Fruit fly (Drosophila melanogaster): ENCODE data around the gene Cftr.
A peak's percentile ranks its signal among the peaks of the same experiment; 100 is the strongest.

The Cftr gene

dm6 chr3R:24518150-24518580 lies 25.5 kb downstream of the Cftr start, which contains the start of gene Pp1alpha-96A (continued):
- TF ChIP-seq chif (GFP tag; optimal IDR thresholded peaks at IDR 0.05) (peak in 1 of 2 experiments; percentile 9), nau (GFP tag; optimal IDR thresholded peaks at IDR 0.05) (peak; percentile 15), fd3F (GFP tag; optimal IDR thresholded peaks at IDR 0.05) (no peak), trh (GFP tag; optimal IDR thresholded peaks at IDR 0.05) (no peak), CG3407 (GFP tag; optimal IDR thresholded peaks at IDR 0.05) (no peak), pnt (GFP tag; optimal IDR thresholded peaks at IDR 0.05) (no peak), B-H2 (GFP tag; optimal IDR thresholded peaks at IDR 0.05) (no peak), CG11398 (GFP tag; optimal IDR thresholded peaks at IDR 0.05) (peak; percentile 18), CG14860 (GFP tag; IDR thresholded peaks at IDR 0.05; ENCODE audit: partially characterized antibody) (peak; percentile 77), Camta (GFP tag; optimal IDR thresholded peaks at IDR 0.05) (peak; percentile 22), CG32767 (GFP tag; IDR thresholded peaks at IDR 0.05) (peak; percentile 62; the same call in 1 of the 2 replicates), CG4360 (GFP tag; IDR thresholded peaks at IDR 0.05) (no peak), Myb (GFP tag; optimal IDR thresholded peaks at IDR 0.05) (peak; percentile 53), YL-1 (GFP tag; optimal IDR thresholded peaks at IDR 0.05) (peak; percentile 85), H2.0 (GFP tag; IDR thresholded peaks at IDR 0.05) (no peak), Hr39 (optimal IDR thresholded peaks at IDR 0.05) (no peak), tin (GFP tag; optimal IDR thresholded peaks at IDR 0.05) (no peak), CG15601 (tag; optimal IDR thresholded peaks at IDR 0.05) (no peak), Gsc (GFP tag; IDR thresholded peaks at IDR 0.05) (no peak), maf-S (GFP tag; optimal IDR thresholded peaks at IDR 0.05) (no peak), CG30431 (GFP tag; optimal IDR thresholded peaks at IDR 0.05) (no peak), ttk (GFP tag; IDR thresholded peaks at IDR 0.05) (no peak), Hr51 (GFP tag; optimal IDR thresholded peaks at IDR 0.05) (no peak), sd (tag; optimal IDR thresholded peaks at IDR 0.05) (no peak), HLHmδ (GFP tag; optimal IDR thresholded peaks at IDR 0.05) (no peak), CG15514 (GFP tag; optimal IDR thresholded peaks at IDR 0.05) (peak; percentile 61), CG10543 (GFP tag; optimal IDR thresholded peaks at IDR 0.05) (no peak), nmo (GFP tag; optimal IDR thresholded peaks at IDR 0.05) (peak; percentile 44), Taf1 (GFP tag; IDR thresholded peaks at IDR 0.05) (no peak), Ets65A (GFP tag) (no peak), CG10321 (GFP tag; IDR thresholded peaks at IDR 0.05) (no peak), HLH54F (GFP tag; optimal IDR thresholded peaks at IDR 0.05) (no peak), bigmax (GFP tag; optimal IDR thresholded peaks at IDR 0.05) (peak; percentile 43), CG8478 (optimal IDR thresholded peaks at IDR 0.05) (no peak), HLH3B (GFP tag; IDR thresholded peaks at IDR 0.05) (no peak), Atf-2 (GFP tag; optimal IDR thresholded peaks at IDR 0.05) (no peak), CG12071 (GFP tag; optimal IDR thresholded peaks at IDR 0.05) (no peak), sna (GFP tag; IDR thresholded peaks at IDR 0.05; ENCODE audit: partially characterized antibody) (peak; percentile 80), Nf-YA (GFP tag; IDR thresholded peaks at IDR 0.05) (no peak), ash1 (GFP tag; optimal IDR thresholded peaks at IDR 0.05) (no peak), NFAT (GFP tag; IDR thresholded peaks at IDR 0.05) (no peak), CG4854 (GFP tag; optimal IDR thresholded peaks at IDR 0.05) (no peak), CG18599 (GFP tag; optimal IDR thresholded peaks at IDR 0.05) (no peak), ara (GFP tag; IDR thresholded peaks at IDR 0.05) (no peak), nerfin-1 (tag; optimal IDR thresholded peaks at IDR 0.05) (peak; percentile 28), peb (GFP tag; IDR thresholded peaks at IDR 0.05) (no peak), BtbVII (GFP tag; optimal IDR thresholded peaks at IDR 0.05) (no peak), NC2α (GFP tag; optimal IDR thresholded peaks at IDR 0.05) (no peak), CG11560 (tag; IDR thresholded peaks at IDR 0.05) (no peak), dan (GFP tag; IDR thresholded peaks at IDR 0.05) (no peak), vfl (GFP tag; optimal IDR thresholded peaks at IDR 0.05) (no peak), Hr3 (GFP tag; optimal IDR thresholded peaks at IDR 0.05) (no peak), chm (GFP tag; IDR thresholded peaks at IDR 0.05) (no peak)
